Fruit fly (Drosophila melanogaster) whole organism, embryonic: ENCODE results near the gene CG6431.

Source experiments
- ATbp ChIP-seq: fragments of 200-800 bp; sonication (Bioruptor generic); optimal IDR thresholded peaks from 2 replicates; lab custom pipeline; 2017; ENCODE audit warnings: missing biosample characterization, mild to moderate bottlenecking, missing genetic modification characterization, missing genetic modification reagents
- Antp ChIP-seq: fragments of 200-800 bp; sonication (Bioruptor generic); optimal IDR thresholded peaks from 3 replicates; lab custom pipeline; 2016; ENCODE audit warnings: missing biosample characterization, missing genetic modification characterization
- CG10267 ChIP-seq: fragments of 200-800 bp; sonication (Bioruptor generic); optimal IDR thresholded peaks from 2 replicates; lab custom pipeline; 2018; ENCODE audit warnings: missing biosample characterization, mild to moderate bottlenecking, missing genetic modification characterization, moderate library complexity
- CG11504 ChIP-seq: fragments of 200-800 bp; sonication (Bioruptor generic); optimal IDR thresholded peaks from 3 replicates; lab custom pipeline; 2019; ENCODE audit warnings: missing biosample characterization, mild to moderate bottlenecking, missing genetic modification characterization, moderate library complexity
- CG11560 ChIP-seq: fragments of 200-800 bp; sonication (Bioruptor generic); IDR thresholded peaks from 3 replicates; pipeline ENCODE4 v1.3.6; 2022; ENCODE audit warnings: missing biosample characterization, missing genetic modification characterization
- CG11695 ChIP-seq: fragments of 200-800 bp; sonication (Bioruptor generic); IDR thresholded peaks from 3 replicates; pipeline ENCODE4 v1.3.6; 2022; ENCODE audit warnings: missing biosample characterization, missing genetic modification characterization
- CG12391 ChIP-seq: fragments of 200-800 bp; sonication (Bioruptor generic); optimal IDR thresholded peaks from 3 replicates; lab custom pipeline; 2018; ENCODE audit warnings: missing biosample characterization, mild to moderate bottlenecking, missing genetic modification characterization, moderate library complexity
- CG13123 ChIP-seq: fragments of 200-800 bp; sonication (Bioruptor generic); optimal IDR thresholded peaks from 2 replicates; lab custom pipeline; 2016; ENCODE audit warnings: missing biosample characterization, missing genetic modification characterization
- CG15601 ChIP-seq: fragments of 200-800 bp; sonication (Bioruptor generic); optimal IDR thresholded peaks from 3 replicates; lab custom pipeline; 2019; ENCODE audit warnings: missing biosample characterization, mild to moderate bottlenecking, missing genetic modification characterization, moderate library complexity
- CG17359 ChIP-seq: fragments of 200-800 bp; sonication (Bioruptor generic); optimal IDR thresholded peaks from 3 replicates; lab custom pipeline; 2018; ENCODE audit warnings: missing biosample characterization, mild to moderate bottlenecking, missing genetic modification characterization, moderate library complexity
- CG2120 ChIP-seq: fragments of 200-800 bp; sonication (Bioruptor generic); optimal IDR thresholded peaks from 3 replicates; lab custom pipeline; 2016; ENCODE audit warnings: missing biosample characterization, missing genetic modification characterization
- CG2875 ChIP-seq: fragments of 200-800 bp; sonication (Bioruptor generic); optimal IDR thresholded peaks from 2 replicates; lab custom pipeline; 2017; ENCODE audit warnings: missing biosample characterization, mild to moderate bottlenecking, missing genetic modification characterization, missing genetic modification reagents
- CG3726 ChIP-seq: fragments of 200-800 bp; sonication (Bioruptor generic); IDR thresholded peaks from 3 replicates; pipeline ENCODE4, ENCODE4 v1.3.6; 2022; ENCODE audit warnings: missing biosample characterization, missing genetic modification characterization
- CG3847 ChIP-seq: fragments of 200-800 bp; sonication (Bioruptor generic); IDR thresholded peaks from 2 replicates; pipeline ENCODE4 v1.3.6; 2022; ENCODE audit warnings: missing biosample characterization, missing genetic modification characterization
- CG8290 ChIP-seq, 3 experiments: fragments of 200-800 bp; sonication (Bioruptor generic); optimal IDR thresholded peaks; 2 replicates each; lab custom pipeline; 2016 to 2019; ENCODE audit warnings: missing biosample characterization in 3 of 3, missing genetic modification characterization in 3 of 3, mild to moderate bottlenecking in 2 of 3, moderate library complexity in 1 of 3
- CG9215 ChIP-seq: fragments of 200-800 bp; sonication (Bioruptor generic); IDR thresholded peaks from 2 replicates; pipeline ENCODE4 v1.3.6; 2022; ENCODE audit warnings: missing biosample characterization, missing genetic modification characterization
- CTCF ChIP-seq: fragments of 200-800 bp; sonication (Bioruptor generic); optimal IDR thresholded peaks from 2 replicates; lab custom pipeline; 2017; ENCODE audit warnings: missing biosample characterization, mild to moderate bottlenecking, missing genetic modification characterization, moderate library complexity
- Chrac-16 ChIP-seq: fragments of 200-800 bp; sonication (Bioruptor generic); optimal IDR thresholded peaks from 3 replicates; lab custom pipeline; 2016; ENCODE audit warnings: missing biosample characterization, missing genetic modification characterization
- CoRest ChIP-seq: fragments of 200-800 bp; sonication (Bioruptor generic); optimal IDR thresholded peaks from 3 replicates; lab custom pipeline; 2018; ENCODE audit warnings: missing biosample characterization, mild to moderate bottlenecking, missing genetic modification characterization, moderate library complexity
- Dad ChIP-seq: fragments of 200-800 bp; sonication (Bioruptor generic); optimal IDR thresholded peaks from 3 replicates; lab custom pipeline; 2016; ENCODE audit warnings: missing biosample characterization, missing genetic modification characterization
- Deaf1 ChIP-seq: fragments of 200-800 bp; optimal IDR thresholded peaks from 3 replicates; lab custom pipeline; 2019; ENCODE audit warnings: missing biosample characterization, mild to moderate bottlenecking, missing genetic modification characterization, moderate library complexity
- H2.0 ChIP-seq: fragments of 200-800 bp; sonication (Bioruptor generic); IDR thresholded peaks from 2 replicates; pipeline ENCODE4 v1.3.6; 2022; ENCODE audit warnings: missing biosample characterization, missing genetic modification characterization
- MTF-1 ChIP-seq: fragments of 200-800 bp; sonication (Bioruptor generic); optimal IDR thresholded peaks from 2 replicates; lab custom pipeline; 2018; ENCODE audit warnings: missing biosample characterization, mild to moderate bottlenecking, missing genetic modification characterization, borderline replicate concordance
- Meics ChIP-seq: fragments of 200-800 bp; sonication (Bioruptor generic); optimal IDR thresholded peaks from 2 replicates; lab custom pipeline; 2017; ENCODE audit warnings: missing biosample characterization, mild to moderate bottlenecking, missing genetic modification characterization
- Spps ChIP-seq: fragments of 200-800 bp; sonication (Bioruptor generic); optimal IDR thresholded peaks from 2 replicates; lab custom pipeline; 2018; ENCODE audit warnings: missing biosample characterization, mild to moderate bottlenecking, missing genetic modification characterization
- Trl ChIP-seq, 3 experiments: fragments of >200 bp in 2 of 3; fragments of 200-800 bp in 1 of 3; sonication (Bioruptor generic) in 1 of 3; optimal IDR thresholded peaks; 2 replicates in 1 of 3; 3 replicates in 2 of 3; lab custom pipeline; 2016 to 2017; ENCODE audit warnings: missing biosample characterization in 1 of 3, missing genetic modification characterization in 1 of 3
- Xbp1 ChIP-seq: fragments of 200-800 bp; sonication (Bioruptor generic); optimal IDR thresholded peaks from 3 replicates; lab custom pipeline; 2016; ENCODE audit warnings: missing biosample characterization, mild to moderate bottlenecking, missing genetic modification characterization
- bcd ChIP-seq: fragments of 200-800 bp; sonication (Bioruptor generic); optimal IDR thresholded peaks from 2 replicates; lab custom pipeline; 2017; ENCODE audit warnings: missing biosample characterization, mild to moderate bottlenecking, missing genetic modification characterization
- caup ChIP-seq: fragments of 200-800 bp; sonication (Bioruptor generic); optimal IDR thresholded peaks from 3 replicates; lab custom pipeline; 2017; ENCODE audit warnings: missing biosample characterization, mild to moderate bottlenecking, missing genetic modification characterization, moderate library complexity; ENCODE audit not compliant: severe bottlenecking
- cwo ChIP-seq: fragments of 200-800 bp; sonication (Bioruptor generic); optimal IDR thresholded peaks from 3 replicates; lab custom pipeline; 2017; ENCODE audit warnings: missing biosample characterization, missing genetic modification characterization, mild to moderate bottlenecking, moderate library complexity, missing genetic modification reagents
- danr ChIP-seq: fragments of 200-800 bp; sonication (Bioruptor generic); IDR thresholded peaks from 2 replicates; pipeline ENCODE4 v1.3.6; 2022; ENCODE audit warnings: missing biosample characterization, missing genetic modification characterization
- disco-r ChIP-seq: fragments of 200-800 bp; sonication (Bioruptor generic); optimal IDR thresholded peaks from 2 replicates; lab custom pipeline; 2016; ENCODE audit warnings: missing biosample characterization, missing genetic modification characterization
- esg ChIP-seq: fragments of 200-800 bp; sonication (Bioruptor generic); conservative IDR thresholded peaks from 2 replicates; pipeline ENCODE4 v1.3.6; 2022; ENCODE audit warnings: missing biosample characterization, missing genetic modification characterization
- gcm ChIP-seq: fragments of 200-800 bp; sonication (Bioruptor generic); optimal IDR thresholded peaks from 2 replicates; lab custom pipeline; 2019; ENCODE audit warnings: missing biosample characterization, mild to moderate bottlenecking, missing genetic modification characterization, moderate library complexity
- grau ChIP-seq: fragments of 200-800 bp; optimal IDR thresholded peaks from 3 replicates; lab custom pipeline; 2019; ENCODE audit warnings: missing biosample characterization, mild to moderate bottlenecking, missing genetic modification characterization, moderate library complexity
- gsb ChIP-seq: fragments of 200-800 bp; sonication (Bioruptor generic); IDR thresholded peaks from 2 replicates; pipeline ENCODE4 v1.3.6; 2022; ENCODE audit warnings: missing biosample characterization, missing genetic modification characterization
- kni ChIP-seq: fragments of 200-800 bp; sonication (Bioruptor generic); optimal IDR thresholded peaks from 3 replicates; lab custom pipeline; 2017; ENCODE audit warnings: mild to moderate bottlenecking, missing biosample characterization, missing genetic modification reagents, missing genetic modification characterization
- mam ChIP-seq: fragments of 200-800 bp; sonication (Bioruptor generic); optimal IDR thresholded peaks from 3 replicates; lab custom pipeline; 2016; ENCODE audit warnings: missing biosample characterization, missing genetic modification characterization
- nau ChIP-seq: fragments of 200-800 bp; sonication (Bioruptor generic); optimal IDR thresholded peaks from 3 replicates; lab custom pipeline; 2017; ENCODE audit warnings: missing biosample characterization, mild to moderate bottlenecking, missing genetic modification characterization, missing genetic modification reagents
- odd ChIP-seq: fragments of 200-800 bp; sonication (Bioruptor generic); optimal IDR thresholded peaks from 2 replicates; lab custom pipeline; 2017; ENCODE audit warnings: missing biosample characterization, mild to moderate bottlenecking, missing genetic modification characterization
- sna ChIP-seq: fragments of 200-800 bp; sonication (Bioruptor generic); IDR thresholded peaks from 2 replicates; pipeline ENCODE4 v1.3.6; 2022; ENCODE audit warnings: missing biosample characterization, missing genetic modification characterization; ENCODE audit not compliant: partially characterized antibody
- so ChIP-seq: fragments of 200-800 bp; sonication (Bioruptor generic); IDR thresholded peaks from 3 replicates; pipeline ENCODE4 v1.3.6; 2022; ENCODE audit warnings: missing biosample characterization, missing genetic modification characterization
- sr ChIP-seq: fragments of 200-800 bp; sonication (Bioruptor generic); IDR thresholded peaks from 3 replicates; pipeline ENCODE4 v1.3.6; 2022; ENCODE audit warnings: missing biosample characterization, missing genetic modification characterization
- tap ChIP-seq: fragments of 200-800 bp; optimal IDR thresholded peaks from 3 replicates; lab custom pipeline; 2019; ENCODE audit warnings: missing biosample characterization, mild to moderate bottlenecking, missing genetic modification characterization, moderate library complexity
- toy ChIP-seq: fragments of 200-800 bp; sonication (Bioruptor generic); IDR thresholded peaks from 2 replicates; pipeline ENCODE4 v1.3.6; 2022; ENCODE audit warnings: missing biosample characterization, missing genetic modification characterization
- zen ChIP-seq: fragments of 200-800 bp; sonication (Bioruptor generic); optimal IDR thresholded peaks from 3 replicates; lab custom pipeline; 2018; ENCODE audit warnings: missing biosample characterization, mild to moderate bottlenecking, missing genetic modification characterization, moderate library complexity

CG6431 gene

dm6 chr2L:10723903-10724302 lies at the start of gene CG6431:
Gene CG6431, plus strand, starts transcription at chr2L:10724203.
- TF ChIP-seq CG11695 (GFP tag; lab: Robert Waterston, UW) (no peak), CG3726 (GFP tag; lab: Robert Waterston, UW) (peak; percentile 19; the same call in 1 of the 3 replicates)

- TF ChIP-seq Deaf1 (no peak), so (GFP tag; lab: Robert Waterston, UW) (no peak), CG8290 (GFP tag; optimal IDR thresholded peaks at IDR 0.05; lab: Kevin White, UChicago) (no peak), CG8290 (tag; optimal IDR thresholded peaks at IDR 0.05; lab: Kevin White, UChicago) (no peak), CG2875 (GFP tag; lab: Kevin White, UChicago) (no peak), CG10267 (tag; lab: Kevin White, UChicago) (peak; percentile 5), sr (GFP tag; lab: Robert Waterston, UW) (no peak), CG17359 (tag; lab: Kevin White, UChicago) (peak; percentile 1), grau (tag; lab: Kevin White, UChicago) (peak; percentile 56), CG9215 (GFP tag; lab: Robert Waterston, UW) (no peak), tap (tag; lab: Kevin White, UChicago) (no peak), mam (GFP tag; lab: Kevin White, UChicago) (peak; percentile 4), caup (no peak), bcd (peak; percentile 4), Trl (optimal IDR thresholded peaks at IDR 0.05; lab: Kevin White, UChicago) (no peak), Trl (GFP tag; optimal IDR thresholded peaks at IDR 0.05; lab: Kevin White, UChicago) (peak; percentile 9), Xbp1 (GFP tag; lab: Kevin White, UChicago) (peak; percentile 17), Dad (GFP tag; lab: Kevin White, UChicago) (no peak), MTF-1 (GFP tag; lab: Kevin White, UChicago) (no peak), Spps (tag; lab: Kevin White, UChicago) (no peak), kni (no peak), zen (tag; lab: Kevin White, UChicago) (no peak), CTCF (no peak), H2.0 (0 out of 2 replicates have a peak, but pooled peaks have one; percentile 14), CG12391 (peak; percentile 28), danr (GFP tag; lab: Robert Waterston, UW) (no peak), odd (GFP tag; lab: Kevin White, UChicago) (peak; percentile 7), CG15601 (tag; lab: Kevin White, UChicago) (no peak), Antp (no peak), Chrac-16 (GFP tag; lab: Kevin White, UChicago) (no peak), ATbp (peak; percentile 26), CG3847 (GFP tag; lab: Robert Waterston, UW) (0 out of 2 replicates have a peak, but pooled peaks have one; percentile 21), gsb (GFP tag; lab: Robert Waterston, UW) (no peak), CG13123 (no peak), CG11560 (tag; lab: Robert Waterston, UW) (no peak), CG11504 (tag; lab: Kevin White, UChicago) (peak; percentile 59), toy (no peak), CG2120 (peak; percentile 62), gcm (GFP tag; lab: Kevin White, UChicago) (no peak), disco-r (no peak), esg (GFP tag; lab: Robert Waterston, UW) (0 out of 2 replicates have a peak, but pooled peaks have one; percentile 18), nau (GFP tag; lab: Kevin White, UChicago) (no peak), Meics (GFP tag; lab: Kevin White, UChicago) (peak; percentile 36), CoRest (peak; percentile 44), cwo (GFP tag; lab: Kevin White, UChicago) (peak; percentile 7), sna (no peak)
Observed at dm6 chr2L:10676933-10677714, 46.9 kb upstream of the CG6431 start, which contains the start of gene CG17104. Gene CG17104, plus strand, starts transcription at chr2L:10677198.
